Worm (Caenorhabditis elegans) whole organism, L3 larva: Measurements from ENCODE around the gene T05A8.7.

Experiments used
- aly-2 ChIP-seq: fragments of 150-350 bp; optimal IDR thresholded peaks from 2 replicates; lab custom pipeline; 2014; ENCODE audit warnings: missing biosample characterization, missing genetic modification characterization
- ama-1 ChIP-seq: fragments of 150-350 bp; optimal IDR thresholded peaks from 2 replicates; lab custom pipeline; 2018
- ceh-28 ChIP-seq: fragments of 150-350 bp; optimal IDR thresholded peaks from 2 replicates; lab custom pipeline; 2014; ENCODE audit warnings: missing biosample characterization, missing genetic modification reagents, missing genetic modification characterization
- elt-1 ChIP-seq: fragments of 150-350 bp; optimal IDR thresholded peaks from 2 replicates; lab custom pipeline; 2014; ENCODE audit warnings: missing biosample characterization, missing genetic modification characterization
- lin-39 ChIP-seq: fragments of 150-350 bp; optimal IDR thresholded peaks from 2 replicates; lab custom pipeline; 2018; ENCODE audit warnings: missing biosample characterization, missing genetic modification reagents, missing genetic modification characterization
- skn-1 ChIP-seq: fragments of 150-350 bp; optimal IDR thresholded peaks from 2 replicates; lab custom pipeline; 2014; ENCODE audit warnings: missing biosample characterization, missing genetic modification characterization

DNA sequence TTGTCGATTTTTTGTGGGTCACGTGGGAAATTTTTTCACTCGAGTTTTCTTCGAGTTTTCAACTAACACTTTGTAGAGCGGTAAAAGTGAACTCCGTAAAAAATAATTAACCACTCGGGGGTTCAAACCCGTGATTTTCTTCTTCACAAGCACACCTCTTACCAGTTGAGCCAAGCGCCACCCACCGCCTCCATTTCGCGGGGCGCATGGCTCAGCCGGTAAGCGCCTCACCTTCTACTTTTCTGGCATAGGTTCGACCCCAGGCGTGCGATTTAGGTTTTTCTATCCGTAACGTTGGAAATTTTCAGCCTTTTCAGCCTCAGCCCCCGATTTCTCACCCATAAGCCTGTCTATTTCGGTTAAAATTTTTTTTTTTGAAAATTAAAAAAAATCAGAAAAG lies 20.2 kb downstream of the T05A8.7 start:
- TF ChIP-seq elt-1 (tag; lab: Kevin White, UChicago), result no peak
- no peak for TF ChIP-seq lin-39 (tag; lab: Kevin White, UChicago)
- no peak for TF ChIP-seq aly-2
- no peak for TF ChIP-seq skn-1 (tag; lab: Kevin White, UChicago)
- no peak for TF ChIP-seq ama-1 (lab: Kevin White, UChicago)
- TF ChIP-seq ceh-28, result no peak
